Fruit fly (Drosophila melanogaster) whole organism, embryonic: ENCODE results near the gene CG7409.

Source experiments
- Abd-B ChIP-seq: fragments of 200-800 bp; sonication (Bioruptor generic); optimal IDR thresholded peaks from 2 replicates; lab custom pipeline; 2018; ENCODE audit warnings: missing biosample characterization, mild to moderate bottlenecking, missing genetic modification characterization, moderate library complexity
- Aef1 ChIP-seq: fragments of 200-800 bp; sonication (Bioruptor generic); IDR thresholded peaks from 3 replicates; pipeline ENCODE4 v1.3.6; 2022; ENCODE audit warnings: missing biosample characterization, missing genetic modification characterization
- Asciz ChIP-seq: fragments of 200-800 bp; sonication (Bioruptor generic); optimal IDR thresholded peaks from 2 replicates; lab custom pipeline; 2017; ENCODE audit warnings: missing biosample characterization, mild to moderate bottlenecking, missing genetic modification characterization, missing genetic modification reagents
- Bgb ChIP-seq: fragments of 200-800 bp; sonication (Bioruptor generic); IDR thresholded peaks from 2 replicates; pipeline ENCODE4 v1.3.6; 2022; ENCODE audit warnings: missing biosample characterization, missing genetic modification characterization; ENCODE audit not compliant: partially characterized antibody
- CG10321 ChIP-seq: fragments of 200-800 bp; sonication (Bioruptor generic); IDR thresholded peaks from 2 replicates; pipeline ENCODE4 v1.3.6; 2022; ENCODE audit warnings: missing biosample characterization, missing genetic modification characterization
- CG10462 ChIP-seq: fragments of 200-800 bp; sonication (Bioruptor generic); optimal IDR thresholded peaks from 2 replicates; lab custom pipeline; 2016; ENCODE audit warnings: missing biosample characterization, missing genetic modification characterization
- CG12104 ChIP-seq: fragments of 200-800 bp; sonication (Bioruptor generic); optimal IDR thresholded peaks from 3 replicates; lab custom pipeline; 2016; ENCODE audit warnings: missing biosample characterization, missing genetic modification characterization
- CG12659 ChIP-seq: fragments of 200-800 bp; sonication (Bioruptor generic); optimal IDR thresholded peaks from 3 replicates; lab custom pipeline; 2017; ENCODE audit warnings: mild to moderate bottlenecking, missing biosample characterization, missing genetic modification reagents, missing genetic modification characterization
- CG13123 ChIP-seq: fragments of 200-800 bp; sonication (Bioruptor generic); optimal IDR thresholded peaks from 2 replicates; lab custom pipeline; 2016; ENCODE audit warnings: missing biosample characterization, missing genetic modification characterization
- CG17568 ChIP-seq: fragments of 200-800 bp; sonication (Bioruptor generic); optimal IDR thresholded peaks from 2 replicates; lab custom pipeline; 2018; ENCODE audit warnings: missing biosample characterization, mild to moderate bottlenecking, missing genetic modification characterization, moderate library complexity
- CG18262 ChIP-seq: fragments of 200-800 bp; optimal IDR thresholded peaks from 3 replicates; lab custom pipeline; 2019; ENCODE audit warnings: missing biosample characterization, mild to moderate bottlenecking, missing genetic modification characterization, moderate library complexity
- CG2116 ChIP-seq: fragments of 200-800 bp; sonication (Bioruptor generic); optimal IDR thresholded peaks from 3 replicates; lab custom pipeline; 2018; ENCODE audit warnings: missing biosample characterization, mild to moderate bottlenecking, missing genetic modification characterization
- CG30020 ChIP-seq: fragments of 200-800 bp; optimal IDR thresholded peaks from 2 replicates; lab custom pipeline; 2019; ENCODE audit warnings: missing biosample characterization, mild to moderate bottlenecking, missing genetic modification characterization, moderate library complexity
- CG3163 ChIP-seq: fragments of 200-800 bp; sonication (Bioruptor generic); optimal IDR thresholded peaks from 3 replicates; lab custom pipeline; 2016; ENCODE audit warnings: missing biosample characterization, missing genetic modification characterization
- CG33557 ChIP-seq: fragments of 200-800 bp; sonication (Bioruptor generic); optimal IDR thresholded peaks from 2 replicates; lab custom pipeline; 2019; ENCODE audit warnings: missing biosample characterization, mild to moderate bottlenecking, missing genetic modification characterization, moderate library complexity
- CG3726 ChIP-seq: fragments of 200-800 bp; sonication (Bioruptor generic); IDR thresholded peaks from 3 replicates; pipeline ENCODE4, ENCODE4 v1.3.6; 2022; ENCODE audit warnings: missing biosample characterization, missing genetic modification characterization
- CG4328 ChIP-seq: fragments of 200-800 bp; sonication (Bioruptor generic); optimal IDR thresholded peaks from 3 replicates; lab custom pipeline; 2017; ENCODE audit warnings: missing biosample characterization, missing genetic modification reagents, missing genetic modification characterization
- CG7556 ChIP-seq: fragments of 200-800 bp; sonication (Bioruptor generic); optimal IDR thresholded peaks from 2 replicates; lab custom pipeline; 2017; ENCODE audit warnings: missing biosample characterization, mild to moderate bottlenecking, missing genetic modification characterization
- CG8359 ChIP-seq: fragments of 200-800 bp; sonication (Bioruptor generic); optimal IDR thresholded peaks from 2 replicates; lab custom pipeline; 2017; ENCODE audit warnings: missing biosample characterization, mild to moderate bottlenecking, missing genetic modification characterization, borderline replicate concordance
- CG8924 ChIP-seq: fragments of 200-800 bp; optimal IDR thresholded peaks from 3 replicates; lab custom pipeline; 2019; ENCODE audit warnings: missing biosample characterization, mild to moderate bottlenecking, missing genetic modification characterization, moderate library complexity
- CG8944 ChIP-seq: fragments of 200-800 bp; sonication (Bioruptor generic); optimal IDR thresholded peaks from 3 replicates; lab custom pipeline; 2016; ENCODE audit warnings: missing biosample characterization, missing genetic modification characterization
- ERR ChIP-seq: fragments of 200-800 bp; sonication (Bioruptor generic); optimal IDR thresholded peaks from 2 replicates; lab custom pipeline; 2016; ENCODE audit warnings: missing biosample characterization, missing genetic modification characterization
- H15 ChIP-seq: fragments of 200-800 bp; sonication (Bioruptor generic); IDR thresholded peaks from 3 replicates; pipeline ENCODE4 v1.3.6; 2022; ENCODE audit warnings: missing biosample characterization, missing genetic modification characterization
- Hand ChIP-seq: fragments of 200-800 bp; sonication (Bioruptor generic); optimal IDR thresholded peaks from 2 replicates; lab custom pipeline; 2017; ENCODE audit warnings: mild to moderate bottlenecking, missing biosample characterization, missing genetic modification reagents, missing genetic modification characterization
- Hr78 ChIP-seq, 2 experiments: fragments of 200-800 bp in 1 of 2; fragments of >200 bp in 1 of 2; sonication (Bioruptor generic) in 1 of 2; optimal IDR thresholded peaks; 2 replicates each; lab custom pipeline; 2017 to 2019; ENCODE audit warnings: missing biosample characterization in 2 of 2, missing genetic modification characterization in 2 of 2, mild to moderate bottlenecking in 1 of 2, moderate library complexity in 1 of 2
- MESR4 ChIP-seq: fragments of 200-800 bp; sonication (Bioruptor generic); optimal IDR thresholded peaks from 2 replicates; lab custom pipeline; 2018; ENCODE audit warnings: missing biosample characterization, mild to moderate bottlenecking, missing genetic modification characterization, moderate library complexity
- Max ChIP-seq: fragments of 200-800 bp; sonication (Bioruptor generic); optimal IDR thresholded peaks from 2 replicates; lab custom pipeline; 2016; ENCODE audit warnings: missing biosample characterization, mild to moderate bottlenecking, missing genetic modification characterization
- NC2α ChIP-seq: fragments of 200-800 bp; sonication (Bioruptor generic); optimal IDR thresholded peaks from 2 replicates; lab custom pipeline; 2016; ENCODE audit warnings: missing biosample characterization, missing genetic modification characterization
- Nf-YB ChIP-seq: fragments of 200-800 bp; sonication (Bioruptor generic); optimal IDR thresholded peaks from 3 replicates; lab custom pipeline; 2019; ENCODE audit warnings: missing biosample characterization, mild to moderate bottlenecking, missing genetic modification characterization, moderate library complexity
- Oaz ChIP-seq: fragments of 200-800 bp; sonication (Bioruptor generic); IDR thresholded peaks from 2 replicates; pipeline ENCODE4 v1.3.6; 2022; ENCODE audit warnings: missing biosample characterization, missing genetic modification characterization
- PHDP ChIP-seq: fragments of 200-800 bp; sonication (Bioruptor generic); optimal IDR thresholded peaks from 3 replicates; lab custom pipeline; 2018; ENCODE audit warnings: missing biosample characterization, mild to moderate bottlenecking, missing genetic modification characterization, moderate library complexity
- Rfx ChIP-seq: fragments of 200-800 bp; sonication (Bioruptor generic); IDR thresholded peaks from 2 replicates; pipeline ENCODE4 v1.3.6; 2022; ENCODE audit warnings: missing biosample characterization, missing genetic modification characterization
- Xbp1 ChIP-seq: fragments of 200-800 bp; sonication (Bioruptor generic); optimal IDR thresholded peaks from 3 replicates; lab custom pipeline; 2016; ENCODE audit warnings: missing biosample characterization, mild to moderate bottlenecking, missing genetic modification characterization
- ara ChIP-seq: fragments of 200-800 bp; sonication (Bioruptor generic); IDR thresholded peaks from 2 replicates; pipeline ENCODE4 v1.3.6; 2022; ENCODE audit warnings: missing biosample characterization, missing genetic modification characterization
- bab2 ChIP-seq: fragments of 200-800 bp; sonication (Bioruptor generic); optimal IDR thresholded peaks from 2 replicates; lab custom pipeline; 2016; ENCODE audit warnings: missing biosample characterization, missing genetic modification characterization
- bsh ChIP-seq, 2 experiments: fragments of 200-800 bp; sonication (Bioruptor generic); optimal IDR thresholded peaks; 2 replicates each; lab custom pipeline; 2017 to 2018; ENCODE audit warnings: mild to moderate bottlenecking in 2 of 2, missing biosample characterization in 2 of 2, missing genetic modification characterization in 2 of 2, moderate library complexity in 1 of 2
- btn ChIP-seq: fragments of 200-800 bp; sonication (Bioruptor generic); optimal IDR thresholded peaks from 2 replicates; lab custom pipeline; 2016; ENCODE audit warnings: missing biosample characterization, missing genetic modification characterization
- ci ChIP-seq: fragments of 200-800 bp; sonication (Bioruptor generic); IDR thresholded peaks from 3 replicates; pipeline ENCODE4 v1.3.6; 2022; ENCODE audit warnings: missing biosample characterization, missing genetic modification characterization
- ems ChIP-seq: fragments of 200-800 bp; sonication (Bioruptor generic); optimal IDR thresholded peaks from 3 replicates; lab custom pipeline; 2016; ENCODE audit warnings: missing biosample characterization, missing genetic modification characterization
- fd64A ChIP-seq: fragments of 200-800 bp; sonication (Bioruptor generic); optimal IDR thresholded peaks from 3 replicates; lab custom pipeline; 2018; ENCODE audit warnings: missing biosample characterization, mild to moderate bottlenecking, missing genetic modification characterization
- gem ChIP-seq: fragments of 200-800 bp; sonication (Bioruptor generic); optimal IDR thresholded peaks from 2 replicates; lab custom pipeline; 2019; ENCODE audit warnings: missing biosample characterization, mild to moderate bottlenecking, missing genetic modification characterization, moderate library complexity
- gsb ChIP-seq: fragments of 200-800 bp; sonication (Bioruptor generic); IDR thresholded peaks from 2 replicates; pipeline ENCODE4 v1.3.6; 2022; ENCODE audit warnings: missing biosample characterization, missing genetic modification characterization
- hkb ChIP-seq, 2 experiments: fragments of 200-800 bp in 1 of 2; fragments of >200 bp in 1 of 2; sonication (Bioruptor generic) in 1 of 2; IDR thresholded peaks in 1 of 2; optimal IDR thresholded peaks in 1 of 2; 2 replicates each; pipeline versions ENCODE4 v1.3.6 to Lab custom; 2017 to 2022; ENCODE audit warnings: missing biosample characterization in 1 of 2, missing genetic modification characterization in 1 of 2
- mirr ChIP-seq: fragments of 200-800 bp; sonication (Bioruptor generic); optimal IDR thresholded peaks from 3 replicates; lab custom pipeline; 2018; ENCODE audit warnings: missing biosample characterization, mild to moderate bottlenecking, missing genetic modification characterization
- nom ChIP-seq: fragments of 200-800 bp; sonication (Bioruptor generic); optimal IDR thresholded peaks from 2 replicates; lab custom pipeline; 2017; ENCODE audit warnings: missing biosample characterization, missing genetic modification characterization, mild to moderate bottlenecking, moderate library complexity, missing genetic modification reagents
- otp ChIP-seq: fragments of 200-800 bp; sonication (Bioruptor generic); IDR thresholded peaks from 3 replicates; pipeline ENCODE4, ENCODE4 v1.3.6; 2022; ENCODE audit warnings: missing biosample characterization, missing genetic modification characterization
- ranshi ChIP-seq: fragments of 200-800 bp; sonication (Bioruptor generic); IDR thresholded peaks from 2 replicates; pipeline ENCODE4 v1.3.6; 2022; ENCODE audit warnings: missing biosample characterization, missing genetic modification characterization
- sna ChIP-seq: fragments of 200-800 bp; sonication (Bioruptor generic); IDR thresholded peaks from 2 replicates; pipeline ENCODE4 v1.3.6; 2022; ENCODE audit warnings: missing biosample characterization, missing genetic modification characterization; ENCODE audit not compliant: partially characterized antibody
- toy ChIP-seq: fragments of 200-800 bp; sonication (Bioruptor generic); IDR thresholded peaks from 2 replicates; pipeline ENCODE4 v1.3.6; 2022; ENCODE audit warnings: missing biosample characterization, missing genetic modification characterization
- vfl ChIP-seq: fragments of 200-800 bp; sonication (Bioruptor generic); optimal IDR thresholded peaks from 2 replicates; lab custom pipeline; 2016; ENCODE audit warnings: missing biosample characterization, missing genetic modification characterization

The CG7409 gene

DNA sequence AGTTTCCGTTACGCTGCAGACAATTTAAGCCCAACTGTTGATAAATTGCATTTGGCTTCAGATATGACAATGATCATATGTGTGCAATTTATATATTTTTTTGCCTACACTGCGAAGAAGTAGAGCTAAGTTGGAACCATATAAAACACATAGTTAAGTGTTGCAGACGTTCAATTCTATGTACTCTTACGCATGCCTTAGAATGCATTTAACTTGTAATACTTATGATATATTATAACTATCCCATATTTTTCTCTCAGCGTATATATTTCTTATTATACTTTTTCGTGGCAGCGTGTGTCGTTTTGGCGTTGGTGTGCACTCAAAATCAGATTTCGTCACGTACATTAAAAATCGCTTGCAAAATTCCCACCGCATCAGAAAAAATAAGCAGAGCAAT is 29.2 kb downstream of the CG7409 start (continued):
- 0 out of 3 replicates have a peak, but pooled peaks have one; percentile 25 for TF ChIP-seq Aef1 (GFP tag; lab: Robert Waterston, UW)
- no peak for TF ChIP-seq CG13123 (GFP tag; lab: Kevin White, UChicago)
- TF ChIP-seq gsb, result peak; percentile 31; the same call in 1 of the 2 replicates
- TF ChIP-seq mirr, result no peak
- TF ChIP-seq Max (GFP tag; lab: Kevin White, UChicago), result peak; percentile 8
- no peak for TF ChIP-seq Nf-YB (GFP tag; lab: Kevin White, UChicago)
- no peak for TF ChIP-seq ara (GFP tag; lab: Robert Waterston, UW)
- TF ChIP-seq CG18262 (tag; lab: Kevin White, UChicago), result peak; percentile 1
- TF ChIP-seq CG10321 (GFP tag; lab: Robert Waterston, UW), result no peak
- TF ChIP-seq gem (tag; lab: Kevin White, UChicago), result peak; percentile 44
- no peak for TF ChIP-seq btn (GFP tag; lab: Kevin White, UChicago)
- no peak for TF ChIP-seq vfl
- no peak for TF ChIP-seq PHDP (tag; lab: Kevin White, UChicago)
- no peak for TF ChIP-seq CG10462
- peak; percentile 38 for TF ChIP-seq Xbp1
- TF ChIP-seq CG12659 (GFP tag; lab: Kevin White, UChicago), result peak; percentile 4
- no peak for TF ChIP-seq Hr78 (GFP tag; optimal IDR thresholded peaks at IDR 0.05; lab: Kevin White, UChicago)
- peak; percentile 52; the same call in 1 of the 3 replicates for TF ChIP-seq ci (GFP tag; lab: Robert Waterston, UW)
- TF ChIP-seq fd64A, result no peak
- no peak for TF ChIP-seq CG7556 (GFP tag; lab: Kevin White, UChicago)
- TF ChIP-seq CG8944, result no peak
- no peak for TF ChIP-seq CG3163
- no peak for TF ChIP-seq NC2α (GFP tag; lab: Kevin White, UChicago)
- TF ChIP-seq ERR, result no peak
- TF ChIP-seq Oaz (GFP tag; lab: Robert Waterston, UW), result no peak
- peak in 1 of 2 experiments; percentile 20 for TF ChIP-seq bsh (GFP tag; optimal IDR thresholded peaks at IDR 0.05; lab: Kevin White, UChicago)
- no peak for TF ChIP-seq bab2 (GFP tag; lab: Kevin White, UChicago)
- no peak for TF ChIP-seq CG4328
- no peak for TF ChIP-seq nom (GFP tag; lab: Kevin White, UChicago)
- TF ChIP-seq CG12104, result no peak
- TF ChIP-seq MESR4 (GFP tag; lab: Kevin White, UChicago), result no peak
- TF ChIP-seq toy (GFP tag; lab: Robert Waterston, UW), result no peak
- TF ChIP-seq H15 (GFP tag; lab: Robert Waterston, UW), result 0 out of 3 replicates have a peak, but pooled peaks have one; percentile 18
- TF ChIP-seq Asciz (GFP tag; lab: Kevin White, UChicago), result no peak
- peak; percentile 33; the same call in 1 of the 2 replicates for TF ChIP-seq ranshi (GFP tag; lab: Robert Waterston, UW)
- TF ChIP-seq CG2116 (GFP tag; lab: Kevin White, UChicago), result no peak
- TF ChIP-seq Hand (GFP tag; lab: Kevin White, UChicago), result no peak
- no peak for TF ChIP-seq sna (GFP tag; lab: Robert Waterston, UW)
- no peak for TF ChIP-seq CG17568 (GFP tag; lab: Kevin White, UChicago)
- no peak for TF ChIP-seq hkb (optimal IDR thresholded peaks at IDR 0.05; lab: Kevin White, UChicago)
- TF ChIP-seq hkb (GFP tag; IDR thresholded peaks at IDR 0.05; lab: Robert Waterston, UW), result peak; percentile 64
- TF ChIP-seq CG33557 (GFP tag; lab: Kevin White, UChicago), result no peak
- TF ChIP-seq CG8924 (tag; lab: Kevin White, UChicago), result no peak
- no peak for TF ChIP-seq Bgb (GFP tag; lab: Robert Waterston, UW)
- TF ChIP-seq CG8359, result no peak
- peak; percentile 60; the same call in 1 of the 2 replicates for TF ChIP-seq Rfx
- no peak for TF ChIP-seq otp (GFP tag; lab: Robert Waterston, UW)
- no peak for TF ChIP-seq ems (GFP tag; lab: Kevin White, UChicago)
- TF ChIP-seq CG3726 (GFP tag; lab: Robert Waterston, UW), result no peak
- no peak for TF ChIP-seq Abd-B
- TF ChIP-seq CG30020, result no peak
